ENCODE assay signal across 1 fruit fly cellular context in the genomic region with DNA sequence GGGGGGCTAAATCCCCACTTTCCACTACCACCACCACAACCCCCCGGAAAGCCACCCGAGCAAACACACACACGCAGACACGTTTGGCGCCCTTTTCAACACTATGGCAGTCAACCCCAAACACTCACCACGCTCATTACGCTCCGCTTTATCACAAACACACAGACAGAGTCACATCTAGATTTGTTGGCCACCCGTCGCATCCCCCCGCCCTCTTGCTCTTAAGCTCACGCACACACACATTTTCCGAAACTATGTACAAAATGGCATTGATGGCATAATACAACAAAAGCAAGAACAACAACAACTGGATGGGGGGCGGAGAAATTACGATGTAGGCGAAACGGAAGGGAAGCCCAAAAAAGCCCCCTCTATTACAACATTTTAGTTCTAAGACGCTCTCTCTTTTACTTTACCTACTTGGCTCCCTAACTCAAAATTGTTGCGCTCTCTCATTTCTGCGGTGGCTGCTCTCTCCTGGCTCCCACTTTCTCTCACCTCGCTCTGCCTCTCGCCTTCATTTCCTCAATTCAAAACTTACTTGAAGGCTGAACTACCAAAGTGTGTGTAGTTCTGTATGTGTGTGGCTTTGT.
TF ChIP-seq lines count a peak whose summit lies in the region.

No protein-coding gene starts in this region.

TF ChIP-seq in whole organism, embryonic, 481 proteins besides CTCF, POLR2A, EP300 and RAD21 (continued from another document):
- TF ChIP-seq cato (GFP tag; optimal IDR thresholded peaks at IDR 0.05; lab: Kevin White, UChicago; ENCODE audit: borderline replicate concordance) (no peak), CG8359 (GFP tag; optimal IDR thresholded peaks at IDR 0.05; lab: Kevin White, UChicago; ENCODE audit: borderline replicate concordance) (no peak), H2.0 (GFP tag; IDR thresholded peaks at IDR 0.05; lab: Robert Waterston, UW) (no peak), ewg (GFP tag; optimal IDR thresholded peaks at IDR 0.05; lab: Kevin White, UChicago) (no peak), B-H2 (GFP tag; optimal IDR thresholded peaks at IDR 0.05; lab: Kevin White, UChicago) (no peak), CG3847 (GFP tag; IDR thresholded peaks at IDR 0.05; lab: Robert Waterston, UW) (0 out of 2 replicates have a peak, but pooled peaks have one; percentile 17), lbe (GFP tag; optimal IDR thresholded peaks at IDR 0.05; lab: Kevin White, UChicago) (no peak), dpn (GFP tag; optimal IDR thresholded peaks at IDR 0.05; lab: Kevin White, UChicago) (no peak), Six4 (GFP tag; optimal IDR thresholded peaks at IDR 0.05; lab: Kevin White, UChicago) (no peak), zfh2 (GFP tag; optimal IDR thresholded peaks at IDR 0.05; lab: Kevin White, UChicago) (no peak), sens-2 (GFP tag; IDR thresholded peaks at IDR 0.05; lab: Robert Waterston, UW) (no peak), scrt (GFP tag; optimal IDR thresholded peaks at IDR 0.05; lab: Kevin White, UChicago) (no peak), CG2199 (GFP tag; IDR thresholded peaks at IDR 0.05; lab: Robert Waterston, UW) (no peak), CG42726 (GFP tag; IDR thresholded peaks at IDR 0.05; lab: Robert Waterston, UW; ENCODE audit: partially characterized antibody) (0 out of 2 replicates have a peak, but pooled peaks have one; percentile 36), CG10209 (GFP tag; optimal IDR thresholded peaks at IDR 0.05; lab: Kevin White, UChicago) (no peak), CG32532 (GFP tag; IDR thresholded peaks at IDR 0.05; lab: Robert Waterston, UW) (no peak), CG7839 (tag; optimal IDR thresholded peaks at IDR 0.05; lab: Kevin White, UChicago) (no peak), CG10267 (tag; optimal IDR thresholded peaks at IDR 0.05; lab: Kevin White, UChicago) (peak; percentile 24), wek (GFP tag; optimal IDR thresholded peaks at IDR 0.05; lab: Kevin White, UChicago) (no peak), repo (GFP tag; optimal IDR thresholded peaks at IDR 0.05; lab: Kevin White, UChicago) (no peak), CG2202 (tag; optimal IDR thresholded peaks at IDR 0.05; lab: Kevin White, UChicago) (no peak), CG6689 (GFP tag; IDR thresholded peaks at IDR 0.05; lab: Robert Waterston, UW) (no peak), CG17186 (GFP tag; optimal IDR thresholded peaks at IDR 0.05; lab: Kevin White, UChicago) (no peak), BtbVII (GFP tag; optimal IDR thresholded peaks at IDR 0.05; lab: Kevin White, UChicago) (no peak), CG11398 (GFP tag; optimal IDR thresholded peaks at IDR 0.05; lab: Kevin White, UChicago) (no peak), H15 (GFP tag; IDR thresholded peaks at IDR 0.05; lab: Robert Waterston, UW) (no peak; the same call in 2 of the 3 replicates), lab (GFP tag; optimal IDR thresholded peaks at IDR 0.05; lab: Kevin White, UChicago) (peak; percentile 9), chinmo (GFP tag; IDR thresholded peaks at IDR 0.05; lab: Robert Waterston, UW; ENCODE audit: partially characterized antibody) (0 out of 4 replicates have a peak, but pooled peaks have one; percentile 40), CG33557 (GFP tag; optimal IDR thresholded peaks at IDR 0.05; lab: Kevin White, UChicago) (peak; percentile 1), CG12155 (GFP tag; optimal IDR thresholded peaks at IDR 0.05; lab: Kevin White, UChicago) (no peak), CG9437 (GFP tag; optimal IDR thresholded peaks at IDR 0.05; lab: Kevin White, UChicago) (no peak), fru (optimal IDR thresholded peaks at IDR 0.05; lab: Kevin White, UChicago) (no peak), CG8281 (tag; optimal IDR thresholded peaks at IDR 0.05; lab: Kevin White, UChicago) (peak; percentile 60), CG3163 (GFP tag; optimal IDR thresholded peaks at IDR 0.05; lab: Kevin White, UChicago) (peak; percentile 11), pum (GFP tag; optimal IDR thresholded peaks at IDR 0.05; lab: Kevin White, UChicago) (no peak), CG9609 (GFP tag; optimal IDR thresholded peaks at IDR 0.05; lab: Kevin White, UChicago) (no peak), CG10543 (GFP tag; optimal IDR thresholded peaks at IDR 0.05; lab: Kevin White, UChicago) (peak; percentile 50), pan (optimal IDR thresholded peaks at IDR 0.05; lab: Kevin White, UChicago) (no peak), pan (GFP tag; optimal IDR thresholded peaks at IDR 0.05 in 1 of 2, IDR thresholded peaks at IDR 0.05 in 1 of 2) (no peak), Ssrp (tag; optimal IDR thresholded peaks at IDR 0.05; lab: Kevin White, UChicago) (no peak), CG12071 (GFP tag; optimal IDR thresholded peaks at IDR 0.05; lab: Kevin White, UChicago) (peak; percentile 22), peb (GFP tag; IDR thresholded peaks at IDR 0.05; lab: Robert Waterston, UW) (no peak), ci (GFP tag; IDR thresholded peaks at IDR 0.05; lab: Robert Waterston, UW) (no peak), bsh (GFP tag; optimal IDR thresholded peaks at IDR 0.05; lab: Kevin White, UChicago) (no peak), CG11723 (GFP tag; optimal IDR thresholded peaks at IDR 0.05; lab: Kevin White, UChicago) (no peak), CG2712 (tag; optimal IDR thresholded peaks at IDR 0.05; lab: Kevin White, UChicago) (no peak), caup (GFP tag; optimal IDR thresholded peaks at IDR 0.05; lab: Kevin White, UChicago; ENCODE audit: severe bottlenecking) (no peak), HLHmδ (GFP tag; optimal IDR thresholded peaks at IDR 0.05; lab: Kevin White, UChicago) (no peak), CG6813 (GFP tag; optimal IDR thresholded peaks at IDR 0.05; lab: Kevin White, UChicago) (no peak), h (optimal IDR thresholded peaks at IDR 0.05; lab: Kevin White, UChicago) (no peak), ac (GFP tag; optimal IDR thresholded peaks at IDR 0.05; lab: Kevin White, UChicago) (no peak), Camta (GFP tag; optimal IDR thresholded peaks at IDR 0.05; lab: Kevin White, UChicago) (no peak), CG3838 (GFP tag; optimal IDR thresholded peaks at IDR 0.05; lab: Kevin White, UChicago) (no peak), grn (GFP tag; optimal IDR thresholded peaks at IDR 0.05; lab: Kevin White, UChicago) (no peak), CG4404 (GFP tag; IDR thresholded peaks at IDR 0.05; lab: Robert Waterston, UW) (no peak), vvl (GFP tag; IDR thresholded peaks at IDR 0.05; lab: Robert Waterston, UW) (peak; percentile 29; the same call in 1 of the 2 replicates), unpg (GFP tag; optimal IDR thresholded peaks at IDR 0.05; lab: Kevin White, UChicago) (no peak), Mad (GFP tag; optimal IDR thresholded peaks at IDR 0.05; lab: Kevin White, UChicago) (no peak), CG8290 (GFP tag; optimal IDR thresholded peaks at IDR 0.05; lab: Kevin White, UChicago) (no peak), CG8290 (tag; optimal IDR thresholded peaks at IDR 0.05; lab: Kevin White, UChicago) (peak; percentile 10 to 50), NC2α (GFP tag; optimal IDR thresholded peaks at IDR 0.05; lab: Kevin White, UChicago) (no peak), CG18476 (GFP tag; optimal IDR thresholded peaks at IDR 0.05; lab: Kevin White, UChicago) (no peak), CG10959 (GFP tag; IDR thresholded peaks at IDR 0.05; lab: Robert Waterston, UW) (no peak), croc (GFP tag; conservative IDR thresholded peaks at IDR 0.05; lab: Robert Waterston, UW) (no peak), CG17568 (GFP tag; optimal IDR thresholded peaks at IDR 0.05; lab: Kevin White, UChicago) (no peak), Hr3 (GFP tag; optimal IDR thresholded peaks at IDR 0.05; lab: Kevin White, UChicago) (no peak), CG10979 (tag; optimal IDR thresholded peaks at IDR 0.05; lab: Kevin White, UChicago) (no peak), fd64A (GFP tag; optimal IDR thresholded peaks at IDR 0.05; lab: Kevin White, UChicago) (no peak), CG13287 (GFP tag; IDR thresholded peaks at IDR 0.05; lab: Robert Waterston, UW; ENCODE audit: partially characterized antibody) (no peak)
